Worm (Caenorhabditis elegans) whole organism, L1 larva: ENCODE measurements around the gene ncs-3.

Experiments used
- aha-1 ChIP-seq: fragments of 150-350 bp; optimal IDR thresholded peaks from 2 replicates; lab custom pipeline; 2014; ENCODE audit warnings: missing biosample characterization, missing genetic modification characterization
- ceh-90 ChIP-seq: sonication (generic microtip); optimal IDR thresholded peaks from 2 replicates; lab custom pipeline; 2016; ENCODE audit warnings: missing genetic modification characterization, missing compliant biosample characterization
- grh-1 ChIP-seq: fragments of 200-800 bp; sonication (Bioruptor generic); IDR thresholded peaks from 2 replicates; pipeline ENCODE4 v1.3.6; 2022; ENCODE audit warnings: missing genetic modification reagents, missing genetic modification characterization, missing compliant biosample characterization
- hpl-2 ChIP-seq: fragments of 150-350 bp; optimal IDR thresholded peaks from 2 replicates; lab custom pipeline; 2014; ENCODE audit warnings: missing biosample characterization, missing genetic modification reagents, missing genetic modification characterization
- lin-13 ChIP-seq: fragments of 150-350 bp; optimal IDR thresholded peaks from 2 replicates; lab custom pipeline; 2014; ENCODE audit warnings: missing biosample characterization, missing genetic modification reagents, missing genetic modification characterization
- lin-15B ChIP-seq: fragments of 150-350 bp; sonication (generic microtip); optimal IDR thresholded peaks from 3 replicates; lab custom pipeline; 2014; ENCODE audit warnings: missing biosample characterization, missing genetic modification characterization
- lin-39 ChIP-seq: fragments of 150-350 bp; optimal IDR thresholded peaks from 2 replicates; lab custom pipeline; 2014; ENCODE audit warnings: missing biosample characterization, missing genetic modification reagents, missing genetic modification characterization
- nhr-12 ChIP-seq: sonication (generic microtip); optimal IDR thresholded peaks from 2 replicates; lab custom pipeline; 2017; ENCODE audit warnings: missing biosample characterization, missing genetic modification characterization
- nhr-76 ChIP-seq: sonication (generic microtip); optimal IDR thresholded peaks from 2 replicates; lab custom pipeline; 2017; ENCODE audit warnings: missing biosample characterization, missing genetic modification characterization
- snpc-4 ChIP-seq: fragments of 150-350 bp; optimal IDR thresholded peaks from 2 replicates; lab custom pipeline; 2014; ENCODE audit warnings: missing biosample characterization, missing genetic modification characterization
- unc-62 ChIP-seq: fragments of 150-350 bp; optimal IDR thresholded peaks from 2 replicates; lab custom pipeline; 2014; ENCODE audit warnings: missing biosample characterization, missing genetic modification reagents, missing genetic modification characterization
- unc-86 ChIP-seq: sonication (generic microtip); optimal IDR thresholded peaks from 2 replicates; lab custom pipeline; 2016; ENCODE audit warnings: missing genetic modification characterization, missing compliant biosample characterization
- ztf-4 ChIP-seq: fragments of 150-350 bp; optimal IDR thresholded peaks from 2 replicates; lab custom pipeline; 2014; ENCODE audit warnings: missing biosample characterization, missing genetic modification characterization

ce11 chrX:1064064-1064463, 10.2 kb downstream of the ncs-3 start:
- TF ChIP-seq unc-86 (tag; lab: Kevin White, UChicago) (peak; percentile 57), nhr-76 (tag; lab: Kevin White, UChicago) (no peak), lin-13 (GFP tag; lab: Kevin White, UChicago) (no peak), unc-62 (GFP tag; lab: Kevin White, UChicago) (no peak), ztf-4 (peak; percentile 22), ceh-90 (tag; lab: Kevin White, UChicago) (no peak), nhr-12 (tag; lab: Kevin White, UChicago) (no peak), aha-1 (tag; lab: Kevin White, UChicago) (no peak), hpl-2 (no peak), lin-15B (tag; lab: Kevin White, UChicago) (no peak), snpc-4 (tag; lab: Kevin White, UChicago) (no peak), grh-1 (GFP tag; lab: Robert Waterston, UW) (no peak), lin-39 (no peak)
